Worm (Caenorhabditis elegans) whole organism, mixed stage, embryonic: ENCODE data around the gene msrp-4.

ENCODE experiments used
- ces-1 ChIP-seq: fragments of 150-350 bp; optimal IDR thresholded peaks from 2 replicates; lab custom pipeline; 2014; ENCODE audit warnings: missing biosample characterization, missing genetic modification reagents, missing genetic modification characterization
- drap-1 ChIP-seq: fragments of 200-800 bp; sonication (Bioruptor generic); optimal IDR thresholded peaks from 3 replicates; lab custom pipeline; 2018; ENCODE audit warnings: mild to moderate bottlenecking, missing genetic modification characterization, missing compliant biosample characterization
- nhr-12 ChIP-seq: fragments of 150-350 bp; optimal IDR thresholded peaks from 2 replicates; lab custom pipeline; 2014; ENCODE audit warnings: missing biosample characterization, missing genetic modification characterization
- nhr-237 ChIP-seq: fragments of 150-350 bp; optimal IDR thresholded peaks from 2 replicates; lab custom pipeline; 2014; ENCODE audit warnings: missing biosample characterization, missing genetic modification characterization
- nhr-76 ChIP-seq: sonication (generic microtip); optimal IDR thresholded peaks from 2 replicates; lab custom pipeline; 2017; ENCODE audit warnings: missing biosample characterization, missing genetic modification characterization
- pha-4 ChIP-seq: fragments of 150-350 bp; optimal IDR thresholded peaks from 2 replicates; lab custom pipeline; 2018; ENCODE audit warnings: missing biosample characterization, missing genetic modification reagents, missing genetic modification characterization
- tbx-8 ChIP-seq: fragments of 200-800 bp; sonication (Bioruptor generic); optimal IDR thresholded peaks from 2 replicates; lab custom pipeline; 2018; ENCODE audit warnings: mild to moderate bottlenecking, missing genetic modification characterization, moderate library complexity, missing compliant biosample characterization
- unc-39 ChIP-seq: fragments of 150-350 bp; optimal IDR thresholded peaks from 2 replicates; lab custom pipeline; 2014; ENCODE audit warnings: missing biosample characterization, missing genetic modification characterization
- ztf-11 ChIP-seq: fragments of 150-350 bp; optimal IDR thresholded peaks from 2 replicates; lab custom pipeline; 2014; ENCODE audit warnings: missing biosample characterization, missing genetic modification characterization

ce11 chrII:821514-821913 lies 1.1 kb downstream of the msrp-4 start, which contains the start of gene F46F5.8:
- TF ChIP-seq ztf-11 (tag; lab: Kevin White, UChicago) (no peak), nhr-12 (tag; lab: Kevin White, UChicago) (no peak), tbx-8 (GFP tag; lab: Kevin White, UChicago) (no peak), nhr-76 (tag; lab: Kevin White, UChicago) (no peak), ces-1 (GFP tag; lab: Kevin White, UChicago) (no peak), unc-39 (no peak), drap-1 (GFP tag; lab: Kevin White, UChicago) (no peak), nhr-237 (tag; lab: Kevin White, UChicago) (no peak), pha-4 (tag; lab: Kevin White, UChicago) (no peak)
